Fruit fly (Drosophila melanogaster): ENCODE data around the gene Septin4.

DNA sequence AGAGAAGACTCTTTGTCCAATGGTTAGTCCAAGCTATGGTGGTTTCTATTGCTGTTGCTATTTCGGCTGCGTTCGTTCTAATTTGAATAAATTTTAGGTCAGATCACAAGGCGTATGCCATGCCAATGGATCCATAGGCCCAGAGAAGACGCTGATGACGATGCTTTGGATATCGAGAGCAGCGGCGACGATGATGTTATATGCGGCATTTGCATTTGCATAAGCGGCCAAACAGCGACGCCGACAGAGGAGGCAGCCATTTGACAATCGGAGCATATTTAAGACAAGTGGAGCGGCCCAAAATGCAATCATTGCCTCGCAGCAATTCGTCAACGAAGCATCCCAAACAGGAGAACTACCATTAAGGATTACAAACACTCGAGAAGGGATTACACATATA is 39.7 kb upstream of the Septin4 start, which contains the start of gene TwdlY:
- no peak for TF ChIP-seq CG12942 (GFP tag; optimal IDR thresholded peaks at IDR 0.05)
- TF ChIP-seq dm (GFP tag; optimal IDR thresholded peaks at IDR 0.05) = no peak
- no peak for TF ChIP-seq Fer2 (tag; optimal IDR thresholded peaks at IDR 0.05)
- TF ChIP-seq Dll (GFP tag; IDR thresholded peaks at IDR 0.05; ENCODE audit: partially characterized antibody) = no peak
- TF ChIP-seq CG4707 (GFP tag; optimal IDR thresholded peaks at IDR 0.05) = no peak
- no peak for TF ChIP-seq CG13296 (GFP tag; optimal IDR thresholded peaks at IDR 0.05)
- no peak for TF ChIP-seq gem (tag; optimal IDR thresholded peaks at IDR 0.05)

Measured in whole organism, embryonic.